Worm (Caenorhabditis elegans) whole organism, early embryonic: ENCODE data around the gene C33F10.11.
"Not testable (repeated sequence)": the region's sequence is repeated elsewhere in the genome, so short reads cannot be mapped to it uniquely, and the experiment has no call there.

Source experiments
- B0310.2 ChIP-seq: sonication (generic microtip); optimal IDR thresholded peaks from 2 replicates; lab custom pipeline; 2016; ENCODE audit warnings: mild to moderate bottlenecking, missing genetic modification characterization, missing compliant biosample characterization
- F13C5.2 ChIP-seq: sonication (generic microtip); optimal IDR thresholded peaks from 2 replicates; lab custom pipeline; 2017; ENCODE audit warnings: mild to moderate bottlenecking, missing genetic modification characterization, inconsistent platforms, missing compliant biosample characterization
- aly-1 ChIP-seq: sonication (generic microtip); optimal IDR thresholded peaks from 2 replicates; lab custom pipeline; 2016; ENCODE audit warnings: missing genetic modification characterization, missing compliant biosample characterization
- ama-1 ChIP-seq: fragments of 150-350 bp; optimal IDR thresholded peaks from 2 replicates; lab custom pipeline; 2014
- ceh-13 ChIP-seq: fragments of 200-800 bp; sonication (Bioruptor generic); optimal IDR thresholded peaks from 2 replicates; lab custom pipeline; 2018; ENCODE audit warnings: mild to moderate bottlenecking, missing genetic modification characterization, missing compliant biosample characterization
- ceh-36 ChIP-seq: sonication (generic microtip); optimal IDR thresholded peaks from 2 replicates; lab custom pipeline; 2016; ENCODE audit warnings: missing genetic modification characterization, inconsistent platforms, missing compliant biosample characterization
- ets-7 ChIP-seq: sonication (generic microtip); optimal IDR thresholded peaks from 2 replicates; lab custom pipeline; 2016; ENCODE audit warnings: missing genotype, missing genetic modification characterization, missing compliant biosample characterization
- flt-1 ChIP-seq: fragments of 200-800 bp; sonication (Bioruptor generic); IDR thresholded peaks from 2 replicates; pipeline ENCODE4 v1.3.6; 2022; ENCODE audit warnings: missing genetic modification characterization, missing compliant biosample characterization
- hmbx-1 ChIP-seq: sonication (generic microtip); optimal IDR thresholded peaks from 2 replicates; lab custom pipeline; 2016; ENCODE audit warnings: mild to moderate bottlenecking, missing genetic modification characterization, missing compliant biosample characterization
- hmg-4 ChIP-seq: fragments of 200-800 bp; sonication (Bioruptor generic); optimal IDR thresholded peaks from 2 replicates; lab custom pipeline; 2018; ENCODE audit warnings: mild to moderate bottlenecking, missing genetic modification characterization, missing compliant biosample characterization
- hnd-1 ChIP-seq: sonication (generic microtip); optimal IDR thresholded peaks from 2 replicates; lab custom pipeline; 2016; ENCODE audit warnings: missing genetic modification characterization, missing compliant biosample characterization
- pes-1 ChIP-seq: fragments of 200-800 bp; sonication (Bioruptor generic); IDR thresholded peaks from 2 replicates; pipeline ENCODE4 v1.3.6; 2022; ENCODE audit warnings: missing genetic modification reagents, missing genetic modification characterization, missing compliant biosample characterization
- scrt-1 ChIP-seq: fragments of 200-800 bp; sonication (Bioruptor generic); IDR thresholded peaks from 2 replicates; pipeline ENCODE4 v1.3.6; 2022; ENCODE audit warnings: missing genetic modification characterization, missing compliant biosample characterization
- sea-1 ChIP-seq: fragments of 200-800 bp; sonication (Bioruptor generic); conservative IDR thresholded peaks from 2 replicates; pipeline ENCODE4 v1.3.6; 2022; ENCODE audit warnings: missing genetic modification characterization, missing compliant biosample characterization
- tbx-11 ChIP-seq: fragments of 200-800 bp; sonication (Bioruptor generic); IDR thresholded peaks from 2 replicates; pipeline ENCODE4 v1.3.6; 2022; ENCODE audit warnings: missing genetic modification characterization, missing compliant biosample characterization
- tbx-37 ChIP-seq: fragments of 200-800 bp; sonication (Bioruptor generic); conservative IDR thresholded peaks from 2 replicates; pipeline ENCODE4 v1.3.6; 2022; ENCODE audit warnings: missing genetic modification reagents, missing genetic modification characterization, missing compliant biosample characterization
- tra-4 ChIP-seq: sonication (generic microtip); optimal IDR thresholded peaks from 2 replicates; lab custom pipeline; 2017; ENCODE audit warnings: missing genetic modification characterization, missing compliant biosample characterization

The C33F10.11 gene

ce11 chrII:4825133-4825532 is 9.5 kb downstream of the C33F10.11 start, which contains the start of the genes C33F10.8 and msp-40:
TSS of gene C33F10.8 (minus strand) at chrII:4825233.
TSS of gene msp-40 (plus strand) at chrII:4825414.
- not testable (repeated sequence) for TF ChIP-seq tbx-11 (GFP tag; lab: Robert Waterston, UW); tbx-37 (GFP tag; lab: Robert Waterston, UW); hmg-4 (GFP tag; lab: Kevin White, UChicago)

DNA sequence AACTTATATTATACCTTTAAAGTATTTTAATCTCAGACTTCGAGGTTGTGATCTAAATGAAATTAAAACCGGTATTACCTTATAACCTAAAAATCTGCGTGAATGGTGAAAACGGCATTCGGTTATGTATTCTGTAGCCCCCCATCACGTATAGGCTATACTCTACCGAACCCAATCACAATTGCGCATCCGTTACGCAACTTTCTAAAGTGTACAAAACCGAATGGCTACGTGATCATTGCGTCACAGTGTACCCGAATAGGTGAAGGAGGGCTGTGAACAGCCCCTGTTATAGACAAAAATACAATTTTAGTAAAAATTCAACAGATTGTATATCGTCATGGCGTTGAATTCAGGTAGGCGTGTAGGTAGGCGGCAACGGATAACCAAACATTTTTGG is 12.1 kb downstream of the C33F10.11 start:
- TF ChIP-seq tbx-11 (GFP tag; lab: Robert Waterston, UW) (no peak), aly-1 (tag; lab: Kevin White, UChicago) (no peak), hnd-1 (tag; lab: Kevin White, UChicago) (no peak), sea-1 (no peak), ceh-13 (GFP tag; lab: Kevin White, UChicago) (no peak), tra-4 (tag; lab: Kevin White, UChicago) (no peak), B0310.2 (tag; lab: Kevin White, UChicago) (no peak), ama-1 (lab: Kevin White, UChicago) (no peak), flt-1 (GFP tag; lab: Robert Waterston, UW) (no peak), pes-1 (no peak), ets-7 (tag; lab: Kevin White, UChicago) (no peak)

DNA sequence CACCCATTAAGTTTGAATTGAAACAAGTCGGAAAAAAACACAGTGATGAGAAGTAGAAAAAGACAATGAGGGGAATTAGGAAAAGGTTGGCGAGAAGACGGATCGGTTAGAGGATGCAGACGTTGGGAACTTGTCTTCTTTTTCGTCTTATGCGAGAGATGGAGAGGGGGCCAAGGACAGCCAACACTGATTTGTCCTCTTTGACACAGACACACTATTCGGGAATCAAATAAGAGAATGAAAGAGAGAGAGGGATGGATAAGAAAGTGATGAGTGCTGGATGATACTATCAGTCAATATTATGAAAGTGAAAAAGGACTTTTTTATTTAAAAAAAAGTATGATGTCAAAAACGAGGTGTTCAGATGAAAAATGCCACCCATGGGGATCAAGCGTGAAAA is 12.9 kb downstream of the C33F10.11 start, which contains the start of gene lact-5:
TSS of gene lact-5 (minus strand) at position 1 of the 400 bp plus-strand sequence.
- no peak for TF ChIP-seq hmg-4 (GFP tag; lab: Kevin White, UChicago)
- TF ChIP-seq tbx-11 (GFP tag; lab: Robert Waterston, UW): no peak
- no peak for TF ChIP-seq ceh-36
- TF ChIP-seq scrt-1 (GFP tag; lab: Robert Waterston, UW): no peak
- no peak for TF ChIP-seq ama-1 (lab: Kevin White, UChicago)
- no peak for TF ChIP-seq sea-1
- TF ChIP-seq pes-1: no peak
- no peak for TF ChIP-seq hnd-1 (tag; lab: Kevin White, UChicago)
- no peak for TF ChIP-seq hmbx-1 (tag; lab: Kevin White, UChicago)
- no peak for TF ChIP-seq tra-4 (tag; lab: Kevin White, UChicago)
- no peak for TF ChIP-seq B0310.2 (tag; lab: Kevin White, UChicago)
- no peak for TF ChIP-seq F13C5.2 (tag; lab: Kevin White, UChicago)
- TF ChIP-seq tbx-37 (GFP tag; lab: Robert Waterston, UW): no peak

DNA sequence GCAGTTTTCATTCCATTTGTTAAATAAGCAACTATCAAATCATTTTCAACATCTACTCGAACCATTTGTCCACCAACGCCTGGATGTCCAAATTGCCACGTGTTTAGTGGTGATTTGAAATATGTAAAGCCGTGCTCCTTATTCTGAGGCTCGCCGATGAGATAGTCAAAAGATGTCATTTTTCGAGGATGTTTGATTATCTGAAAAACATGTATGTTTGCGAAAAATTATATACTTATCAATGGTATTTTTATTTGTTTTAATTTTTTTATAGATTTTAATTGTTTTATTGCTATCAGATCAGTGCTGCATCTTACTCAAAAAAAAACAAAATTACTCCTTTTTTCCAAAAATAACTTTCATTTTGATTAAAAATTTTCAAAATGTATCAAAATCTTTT is 15.9 kb downstream of the C33F10.11 start:
- TF ChIP-seq aly-1 (tag; lab: Kevin White, UChicago): no peak

ce11 chrII:4815356-4815755 is 19.3 kb downstream of the C33F10.11 start:
- TF ChIP-seq tbx-11 (GFP tag; lab: Robert Waterston, UW): no peak
- no peak for TF ChIP-seq aly-1 (tag; lab: Kevin White, UChicago)
- TF ChIP-seq ama-1 (lab: Kevin White, UChicago): no peak
- TF ChIP-seq ceh-13 (GFP tag; lab: Kevin White, UChicago): no peak
- no peak for TF ChIP-seq B0310.2 (tag; lab: Kevin White, UChicago)
- no peak for TF ChIP-seq hmbx-1 (tag; lab: Kevin White, UChicago)
- TF ChIP-seq flt-1 (GFP tag; lab: Robert Waterston, UW): no peak
- no peak for TF ChIP-seq F13C5.2 (tag; lab: Kevin White, UChicago)
- no peak for TF ChIP-seq ceh-36
- no peak for TF ChIP-seq tbx-37 (GFP tag; lab: Robert Waterston, UW)
- no peak for TF ChIP-seq sea-1
- no peak for TF ChIP-seq pes-1

DNA sequence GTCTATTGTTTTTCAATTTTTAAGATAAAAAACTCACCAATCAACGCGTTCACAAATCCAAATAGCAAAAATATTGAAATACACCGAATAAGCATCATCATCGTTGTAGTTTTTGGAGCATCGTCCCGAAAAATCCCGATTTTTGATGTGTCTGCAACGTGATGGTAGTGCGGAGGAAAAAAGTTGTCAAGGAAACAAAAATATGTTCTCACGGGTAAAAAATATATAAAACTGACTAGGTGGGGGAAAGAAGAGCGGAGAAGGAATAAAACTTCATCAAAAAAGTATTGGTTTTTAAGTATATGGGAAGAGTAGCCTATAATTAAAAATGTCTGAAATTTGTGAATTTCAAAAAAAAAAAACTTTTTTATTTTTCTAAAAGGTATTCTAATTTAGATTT is 22.7 kb downstream of the C33F10.11 start, which contains the start of gene rig-6:
TSS of gene rig-6 (minus strand) at position 101 of the 400 bp plus-strand sequence.
- TF ChIP-seq ets-7 (tag; lab: Kevin White, UChicago): no peak
- no peak for TF ChIP-seq ceh-13 (GFP tag; lab: Kevin White, UChicago)
- TF ChIP-seq hmbx-1 (tag; lab: Kevin White, UChicago): no peak
- TF ChIP-seq F13C5.2 (tag; lab: Kevin White, UChicago): no peak
- no peak for TF ChIP-seq B0310.2 (tag; lab: Kevin White, UChicago)
- TF ChIP-seq sea-1: no peak
- TF ChIP-seq pes-1: no peak
- no peak for TF ChIP-seq aly-1 (tag; lab: Kevin White, UChicago)
- TF ChIP-seq tbx-37 (GFP tag; lab: Robert Waterston, UW): no peak
- TF ChIP-seq hnd-1 (tag; lab: Kevin White, UChicago): no peak
- no peak for TF ChIP-seq ama-1 (lab: Kevin White, UChicago)

ce11 chrII:4806726-4807125 is 27.9 kb downstream of the C33F10.11 start:
- TF ChIP-seq hnd-1 (tag; lab: Kevin White, UChicago): no peak

- TF ChIP-seq ceh-36 (no peak), tbx-37 (GFP tag; lab: Robert Waterston, UW) (no peak), hmbx-1 (tag; lab: Kevin White, UChicago) (no peak), tra-4 (tag; lab: Kevin White, UChicago) (no peak), ets-7 (tag; lab: Kevin White, UChicago) (no peak), ama-1 (lab: Kevin White, UChicago) (no peak), hmg-4 (GFP tag; lab: Kevin White, UChicago) (no peak), B0310.2 (tag; lab: Kevin White, UChicago) (no peak), pes-1 (no peak)
These were observed 28.4 kb downstream of the C33F10.11 start for ce11 chrII:4806261-4806660.
